Worm (Caenorhabditis elegans) whole organism, L2 larva: Measurements from ENCODE around the gene C34H4.1.

Experiments
- F13H6.1 ChIP-seq: sonication (generic microtip); optimal IDR thresholded peaks from 2 replicates; lab custom pipeline; 2016; ENCODE audit warnings: missing genetic modification characterization, missing compliant biosample characterization
- Y55F3AM.14 ChIP-seq: fragments of 200-800 bp; sonication (Bioruptor generic); optimal IDR thresholded peaks from 2 replicates; lab custom pipeline; 2018; ENCODE audit warnings: mild to moderate bottlenecking, missing genetic modification characterization, missing compliant biosample characterization
- ceh-16 ChIP-seq: fragments of 150-350 bp; optimal IDR thresholded peaks from 2 replicates; lab custom pipeline; 2014; ENCODE audit warnings: missing biosample characterization, missing genetic modification characterization
- ceh-82 ChIP-seq: fragments of 150-350 bp; optimal IDR thresholded peaks from 2 replicates; lab custom pipeline; 2014; ENCODE audit warnings: missing biosample characterization, missing genetic modification characterization
- dmd-4 ChIP-seq: sonication (generic microtip); optimal IDR thresholded peaks from 2 replicates; lab custom pipeline; 2017; ENCODE audit warnings: missing biosample characterization, missing genetic modification characterization
- elt-1 ChIP-seq: fragments of 150-350 bp; optimal IDR thresholded peaks from 2 replicates; lab custom pipeline; 2014; ENCODE audit warnings: missing biosample characterization, missing genetic modification characterization
- elt-3 ChIP-seq: sonication (generic microtip); optimal IDR thresholded peaks from 2 replicates; lab custom pipeline; 2017; ENCODE audit warnings: missing biosample characterization, missing genetic modification characterization
- fos-1 ChIP-seq: fragments of 150-350 bp; optimal IDR thresholded peaks from 2 replicates; lab custom pipeline; 2014; ENCODE audit warnings: missing biosample characterization, missing genetic modification characterization
- gmeb-1 ChIP-seq: fragments of 150-350 bp; optimal IDR thresholded peaks from 2 replicates; lab custom pipeline; 2014; ENCODE audit warnings: missing biosample characterization, missing genetic modification characterization
- lin-39 ChIP-seq: fragments of 150-350 bp; optimal IDR thresholded peaks from 2 replicates; lab custom pipeline; 2014; ENCODE audit warnings: missing biosample characterization, missing genetic modification reagents, missing genetic modification characterization
- mab-5 ChIP-seq: fragments of 150-350 bp; optimal IDR thresholded peaks from 2 replicates; lab custom pipeline; 2014; ENCODE audit warnings: missing biosample characterization, missing genetic modification characterization
- mdl-1 ChIP-seq, 2 experiments: fragments of 150-350 bp in 1 of 2; sonication (generic microtip) in 1 of 2; optimal IDR thresholded peaks; 2 replicates each; lab custom pipeline; 2017; ENCODE audit warnings: missing biosample characterization in 2 of 2, missing genetic modification characterization in 2 of 2
- nhr-129 ChIP-seq: fragments of 150-350 bp; optimal IDR thresholded peaks from 2 replicates; lab custom pipeline; 2014; ENCODE audit warnings: missing biosample characterization, missing genetic modification characterization
- nhr-21 ChIP-seq: fragments of 150-350 bp; optimal IDR thresholded peaks from 2 replicates; lab custom pipeline; 2014; ENCODE audit warnings: missing biosample characterization, missing genetic modification characterization
- nhr-23 ChIP-seq: fragments of 150-350 bp; optimal IDR thresholded peaks from 2 replicates; lab custom pipeline; 2014; ENCODE audit warnings: missing biosample characterization, missing genetic modification reagents, missing genetic modification characterization
- nhr-237 ChIP-seq: fragments of 150-350 bp; optimal IDR thresholded peaks from 2 replicates; lab custom pipeline; 2014; ENCODE audit warnings: missing biosample characterization, missing genetic modification characterization
- nhr-25 ChIP-seq: fragments of 150-350 bp; sonication (generic microtip); optimal IDR thresholded peaks from 3 replicates; lab custom pipeline; 2014; ENCODE audit warnings: missing biosample characterization, missing genetic modification characterization
- nhr-77 ChIP-seq: fragments of 150-350 bp; optimal IDR thresholded peaks from 2 replicates; lab custom pipeline; 2014; ENCODE audit warnings: missing biosample characterization, missing genetic modification characterization
- skn-1 ChIP-seq: sonication (generic microtip); optimal IDR thresholded peaks from 2 replicates; lab custom pipeline; 2017; ENCODE audit warnings: missing biosample characterization, missing genetic modification characterization
- sma-3 ChIP-seq: sonication (generic microtip); optimal IDR thresholded peaks from 2 replicates; lab custom pipeline; 2016; ENCODE audit warnings: missing genetic modification reagents, missing genetic modification characterization, missing compliant biosample characterization
- sma-9 ChIP-seq, 2 experiments: fragments of 150-350 bp in 1 of 2; sonication (generic microtip) in 1 of 2; optimal IDR thresholded peaks; 2 replicates each; lab custom pipeline; 2014 to 2016; ENCODE audit warnings: missing genetic modification characterization in 2 of 2, mild to moderate bottlenecking in 1 of 2, missing biosample characterization in 1 of 2, missing compliant biosample characterization in 1 of 2, missing genetic modification reagents in 1 of 2, moderate library complexity in 1 of 2
- snpc-4 ChIP-seq: fragments of 150-350 bp; optimal IDR thresholded peaks from 2 replicates; lab custom pipeline; 2014; ENCODE audit warnings: missing biosample characterization, missing genetic modification characterization
- unc-39 ChIP-seq: fragments of 150-350 bp; optimal IDR thresholded peaks from 2 replicates; lab custom pipeline; 2014; ENCODE audit warnings: missing biosample characterization, missing genetic modification characterization
- unc-55 ChIP-seq: fragments of 150-350 bp; sonication (generic microtip); optimal IDR thresholded peaks from 3 replicates; lab custom pipeline; 2014; ENCODE audit warnings: missing biosample characterization, missing genetic modification reagents, missing genetic modification characterization
- unc-62 ChIP-seq: fragments of 150-350 bp; optimal IDR thresholded peaks from 2 replicates; lab custom pipeline; 2014; ENCODE audit warnings: missing biosample characterization, missing genetic modification reagents, missing genetic modification characterization
- zag-1 ChIP-seq: fragments of 150-350 bp; optimal IDR thresholded peaks from 2 replicates; lab custom pipeline; 2014; ENCODE audit warnings: missing biosample characterization, missing genetic modification characterization

The C34H4.1 gene

DNA sequence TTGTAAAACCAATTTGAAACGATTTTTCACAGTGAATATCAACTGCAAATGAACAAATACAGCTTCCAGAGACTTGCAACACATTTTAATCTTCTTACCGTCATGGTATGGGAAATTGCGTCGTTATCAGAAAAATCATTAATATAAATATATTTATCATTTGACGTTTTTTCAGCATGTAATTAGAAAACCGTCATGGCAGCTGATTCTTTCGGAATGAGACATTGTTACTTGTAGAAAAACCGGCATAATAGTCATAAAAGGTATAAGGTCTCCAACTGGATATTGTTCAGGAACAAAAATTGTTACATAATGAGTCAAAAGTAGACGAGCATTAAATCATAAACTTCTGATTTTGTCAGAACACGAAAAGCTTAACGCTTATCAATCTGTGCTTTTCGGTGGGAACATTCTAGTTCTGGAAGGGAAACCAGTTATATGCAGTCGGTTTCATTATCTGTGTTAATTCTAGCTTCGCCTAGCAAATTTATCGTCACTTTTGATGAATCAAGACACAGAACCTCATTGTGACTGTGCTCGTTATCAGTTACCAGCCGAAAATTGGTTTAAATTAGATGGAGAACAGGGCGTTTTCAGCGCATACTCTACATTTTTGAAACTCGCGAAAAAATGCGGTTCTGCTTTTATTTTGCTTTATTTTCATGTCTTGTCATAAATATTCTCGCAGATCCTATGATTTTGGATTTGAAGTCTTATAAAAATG is 2.0 kb upstream of the C34H4.1 start, which contains the start of gene C34H4.2:
Gene C34H4.2 (plus strand): TSS at position 558 of the 724 bp plus-strand sequence.
- TF ChIP-seq fos-1 (tag; lab: Kevin White, UChicago) (peak; percentile 66), elt-1 (no peak)

DNA sequence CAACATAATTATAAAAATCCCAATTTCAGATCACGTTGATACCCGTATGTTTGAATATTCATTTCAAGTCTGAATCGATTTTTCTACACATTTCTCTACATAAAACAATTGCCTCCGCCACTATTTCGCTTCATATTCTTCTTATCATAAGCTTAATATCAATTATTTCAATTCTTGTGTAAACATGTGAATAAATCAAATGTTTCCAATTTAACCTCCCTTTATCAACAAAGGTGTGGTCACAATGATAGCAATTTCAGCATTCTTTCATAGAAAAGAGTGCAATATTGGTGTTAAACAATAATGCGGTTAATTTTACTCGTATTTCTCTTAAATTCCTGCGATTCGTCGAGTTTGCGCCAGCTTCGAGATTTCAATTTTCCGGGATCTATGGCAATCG is 4.6 kb downstream of the C34H4.1 start, which contains the start of gene Y41D4B.17:
Gene Y41D4B.17 (plus strand): TSS at position 174 of the 400 bp plus-strand sequence.
- TF ChIP-seq elt-1 (no peak), unc-39 (tag; lab: Kevin White, UChicago) (no peak), unc-55 (GFP tag; lab: Kevin White, UChicago) (no peak), ceh-16 (tag; lab: Kevin White, UChicago) (no peak), fos-1 (tag; lab: Kevin White, UChicago) (peak; percentile 82), sma-9 (GFP tag; optimal IDR thresholded peaks at IDR 0.05; lab: Kevin White, UChicago) (peak; percentile 6), sma-9 (tag; optimal IDR thresholded peaks at IDR 0.05; lab: Kevin White, UChicago) (no peak), mab-5 (tag; lab: Kevin White, UChicago) (no peak)

DNA sequence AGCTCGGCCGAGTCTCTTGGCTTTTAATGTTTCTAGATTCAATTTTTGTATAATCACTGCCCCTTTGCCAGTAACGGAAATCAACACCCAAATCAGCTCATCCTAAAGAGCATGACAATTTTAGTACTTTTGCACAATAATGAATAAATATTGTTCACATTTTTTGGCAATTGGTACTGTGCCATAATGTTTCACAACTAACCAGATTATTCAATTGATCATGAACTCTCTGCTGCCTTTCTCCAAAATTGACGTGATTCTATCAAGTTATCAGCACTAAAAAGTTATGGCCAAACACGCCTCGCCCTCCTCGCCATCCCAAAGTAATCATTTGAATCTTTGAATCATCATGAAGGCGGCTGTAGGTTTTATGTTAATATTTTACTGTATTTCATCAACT is 6.5 kb downstream of the C34H4.1 start, which contains the start of gene hpo-6:
Gene hpo-6 (plus strand): TSS at position 301 of the 400 bp plus-strand sequence.
- TF ChIP-seq sma-3 (GFP tag; lab: Kevin White, UChicago) (no peak), fos-1 (tag; lab: Kevin White, UChicago) (peak; percentile 20)
- TF ChIP-seq, all 48 proteins: peak for 1

DNA sequence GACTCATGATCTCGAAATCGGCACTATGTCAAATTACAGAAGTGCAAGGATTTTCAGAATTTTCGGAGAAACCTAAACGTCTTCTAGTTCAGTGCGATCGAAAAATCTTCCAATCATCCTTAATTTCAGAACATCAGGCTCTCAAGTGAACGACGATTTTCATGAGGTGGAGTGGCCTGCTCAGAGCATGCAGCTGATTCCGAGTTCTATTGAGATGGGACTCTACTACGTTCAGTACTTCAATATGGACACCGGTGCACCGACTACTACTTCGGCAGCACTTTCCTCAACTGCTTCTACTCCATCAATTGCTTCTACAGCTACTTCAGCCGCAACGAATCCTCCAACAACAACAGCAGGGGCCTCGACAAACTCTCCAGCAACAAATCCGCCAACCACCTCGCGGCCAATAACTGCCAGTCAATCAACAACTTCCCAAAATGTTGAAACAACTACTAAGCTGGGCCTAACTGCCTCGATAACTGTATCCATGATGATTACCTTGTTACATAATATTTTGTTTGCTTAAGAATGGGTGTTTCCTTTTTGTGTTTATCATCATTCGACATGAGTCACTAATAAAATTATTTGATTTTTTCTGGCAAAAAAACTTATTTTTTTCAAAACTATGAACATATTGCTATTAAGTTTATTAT is 8.2 kb downstream of the C34H4.1 start, which contains the start of gene Y41D4B.15:
Gene Y41D4B.15 (plus strand): TSS at position 606 of the 656 bp plus-strand sequence.
- TF ChIP-seq nhr-237 (tag; lab: Kevin White, UChicago) (no peak), nhr-23 (tag; lab: Kevin White, UChicago) (no peak), unc-55 (GFP tag; lab: Kevin White, UChicago) (no peak), Y55F3AM.14 (GFP tag; lab: Kevin White, UChicago) (no peak), elt-1 (no peak)

DNA sequence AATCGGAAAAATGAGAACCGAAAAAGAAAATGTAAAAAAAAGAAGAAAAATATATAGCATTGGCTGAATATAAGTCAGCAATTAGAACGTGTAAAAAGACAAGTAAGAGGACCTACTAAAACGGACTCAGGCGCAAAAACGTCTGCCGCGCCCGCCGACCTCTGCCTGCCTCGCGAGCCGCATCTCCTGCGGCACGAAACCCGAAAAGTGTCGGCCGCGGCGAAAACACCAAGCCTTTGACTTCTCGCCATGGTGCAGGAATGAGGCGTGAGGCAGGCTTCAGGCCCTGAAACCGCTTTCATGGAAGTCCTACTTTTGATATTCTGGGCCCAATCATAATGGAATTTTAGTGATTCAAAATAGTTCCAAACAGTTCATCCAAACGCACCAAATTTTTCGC is 10.3 kb downstream of the C34H4.1 start:
- TF ChIP-seq nhr-23 (tag; lab: Kevin White, UChicago) (no peak), fos-1 (tag; lab: Kevin White, UChicago) (no peak), sma-9 (GFP tag; optimal IDR thresholded peaks at IDR 0.05; lab: Kevin White, UChicago) (no peak), sma-9 (tag; optimal IDR thresholded peaks at IDR 0.05; lab: Kevin White, UChicago) (no peak), dmd-4 (no peak), sma-3 (GFP tag; lab: Kevin White, UChicago) (no peak), unc-39 (tag; lab: Kevin White, UChicago) (no peak), ceh-82 (tag; lab: Kevin White, UChicago) (no peak), nhr-129 (tag; lab: Kevin White, UChicago) (no peak), unc-62 (no peak), nhr-21 (tag; lab: Kevin White, UChicago) (no peak), elt-1 (no peak), elt-3 (tag; lab: Kevin White, UChicago) (no peak), mdl-1 (tag; optimal IDR thresholded peaks at IDR 0.05; lab: Kevin White, UChicago) (no peak), nhr-77 (no peak), snpc-4 (tag; lab: Kevin White, UChicago) (no peak), lin-39 (tag; lab: Kevin White, UChicago) (no peak), gmeb-1 (no peak)

DNA sequence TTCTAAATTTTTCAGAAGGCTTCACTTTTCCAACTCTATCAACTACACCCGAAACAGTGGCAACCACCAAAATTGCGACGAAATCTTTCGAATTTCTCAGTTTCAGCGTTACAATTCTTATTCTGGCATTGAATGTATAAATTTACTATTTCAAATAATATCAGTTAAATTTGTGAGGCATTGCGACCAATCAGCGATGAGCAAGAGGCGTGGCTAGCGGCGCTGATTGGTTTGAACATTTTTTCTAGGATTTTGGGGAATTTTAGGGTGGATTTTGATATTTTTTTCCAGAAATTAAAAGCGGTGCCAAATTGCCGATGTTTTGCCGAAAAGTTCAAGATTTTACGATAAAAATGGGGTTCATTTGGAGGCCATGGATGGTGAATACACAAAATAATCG is 12.2 kb downstream of the C34H4.1 start:
- no peak for TF ChIP-seq snpc-4 (tag; lab: Kevin White, UChicago)
- TF ChIP-seq, all 48 proteins: peak for 0

DNA sequence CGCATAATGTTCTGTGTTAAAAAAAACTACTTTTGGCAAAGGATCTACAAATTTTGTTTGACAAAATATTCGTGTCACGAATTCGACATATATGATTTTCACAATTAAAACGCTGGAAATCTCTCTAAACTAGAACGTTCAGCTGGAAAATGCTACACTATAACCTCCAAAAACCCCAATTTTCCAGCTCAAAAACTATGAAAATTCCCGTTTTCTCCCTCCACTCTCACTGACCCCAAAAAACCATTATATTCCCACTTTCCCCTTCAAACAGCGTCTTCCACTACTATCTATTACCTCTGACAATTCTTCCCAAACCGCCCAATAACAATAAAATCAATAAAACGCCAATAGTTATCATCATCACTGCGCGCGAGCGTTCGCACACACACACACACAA is 21.4 kb downstream of the C34H4.1 start, which contains the start of gene Y41D4B.14:
Gene Y41D4B.14 (plus strand): TSS at position 301 of the 400 bp plus-strand sequence.
- TF ChIP-seq fos-1 (tag; lab: Kevin White, UChicago) (no peak), sma-3 (GFP tag; lab: Kevin White, UChicago) (no peak), zag-1 (no peak), snpc-4 (tag; lab: Kevin White, UChicago) (no peak), skn-1 (tag; lab: Kevin White, UChicago) (no peak), nhr-129 (tag; lab: Kevin White, UChicago) (no peak), nhr-21 (tag; lab: Kevin White, UChicago) (no peak), sma-9 (GFP tag; optimal IDR thresholded peaks at IDR 0.05; lab: Kevin White, UChicago) (no peak), sma-9 (tag; optimal IDR thresholded peaks at IDR 0.05; lab: Kevin White, UChicago) (no peak), dmd-4 (no peak), nhr-25 (tag; lab: Kevin White, UChicago) (no peak), F13H6.1 (tag; lab: Kevin White, UChicago) (no peak), elt-3 (tag; lab: Kevin White, UChicago) (no peak)
- TF ChIP-seq, all 48 proteins: peak for 0
